Fruit fly (Drosophila melanogaster) whole organism, adult: ENCODE measurements around the gene msi.

ENCODE experiments used
- CG12768 ChIP-seq: fragments of 200-800 bp; sonication (Bioruptor generic); optimal IDR thresholded peaks from 2 replicates; lab custom pipeline; 2017; ENCODE audit warnings: missing biosample characterization, missing genetic modification characterization, mild to moderate bottlenecking, moderate library complexity, missing genetic modification reagents
- CG7101 ChIP-seq: fragments of 200-800 bp; sonication (Bioruptor generic); optimal IDR thresholded peaks from 2 replicates; lab custom pipeline; 2018; ENCODE audit warnings: missing biosample characterization, mild to moderate bottlenecking, missing genetic modification characterization, moderate library complexity
- Clk ChIP-seq: fragments of 200-800 bp; sonication (Bioruptor generic); optimal IDR thresholded peaks from 2 replicates; lab custom pipeline; 2017; ENCODE audit warnings: missing biosample characterization, missing genetic modification characterization
- bab1 ChIP-seq: fragments of 200-800 bp; sonication (Bioruptor generic); optimal IDR thresholded peaks from 3 replicates; lab custom pipeline; 2019; ENCODE audit warnings: missing biosample characterization, mild to moderate bottlenecking, missing genetic modification characterization, moderate library complexity
- tj ChIP-seq: fragments of 200-800 bp; sonication (Bioruptor generic); optimal IDR thresholded peaks from 3 replicates; lab custom pipeline; 2017; ENCODE audit warnings: missing biosample characterization, mild to moderate bottlenecking, missing genetic modification characterization, moderate library complexity

dm6 chr3R:25550428-25550827, 34.5 kb downstream of the msi start:
- TF ChIP-seq tj (GFP tag; lab: Kevin White, UChicago), result no peak
- no peak for TF ChIP-seq Clk (GFP tag; lab: Kevin White, UChicago)
- TF ChIP-seq bab1, result no peak
- no peak for TF ChIP-seq CG12768 (GFP tag; lab: Kevin White, UChicago)
- TF ChIP-seq CG7101 (tag; lab: Kevin White, UChicago), result no peak
